Worm (Caenorhabditis elegans): ENCODE data around the gene nhr-10.

nhr-10 gene

DNA sequence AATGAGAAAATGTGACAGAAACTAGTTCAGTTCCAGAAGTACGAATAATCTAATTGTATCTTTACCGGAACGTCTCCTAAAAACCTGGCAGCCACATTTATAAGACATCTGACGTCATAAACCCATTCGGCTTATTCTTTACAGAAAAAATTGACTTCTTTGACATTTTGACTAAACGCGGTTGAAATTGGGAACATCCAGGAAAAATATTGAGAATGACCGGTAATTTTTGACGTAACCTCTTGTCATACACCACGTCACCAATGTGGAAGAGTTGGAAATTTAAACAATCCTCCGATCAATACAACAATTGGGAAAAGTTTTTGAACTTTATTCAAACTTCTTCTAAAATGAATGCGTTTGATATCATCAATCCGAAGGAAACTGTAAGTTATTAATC, 24.2 kb downstream of the nhr-10 start, which contains the start of gene ZK418.2:
ZK418.2 (plus strand) TSS at position 301 of the 400 bp plus-strand sequence.
- no peak for TF ChIP-seq unc-62 (GFP tag; optimal IDR thresholded peaks at IDR 0.05)

DNA sequence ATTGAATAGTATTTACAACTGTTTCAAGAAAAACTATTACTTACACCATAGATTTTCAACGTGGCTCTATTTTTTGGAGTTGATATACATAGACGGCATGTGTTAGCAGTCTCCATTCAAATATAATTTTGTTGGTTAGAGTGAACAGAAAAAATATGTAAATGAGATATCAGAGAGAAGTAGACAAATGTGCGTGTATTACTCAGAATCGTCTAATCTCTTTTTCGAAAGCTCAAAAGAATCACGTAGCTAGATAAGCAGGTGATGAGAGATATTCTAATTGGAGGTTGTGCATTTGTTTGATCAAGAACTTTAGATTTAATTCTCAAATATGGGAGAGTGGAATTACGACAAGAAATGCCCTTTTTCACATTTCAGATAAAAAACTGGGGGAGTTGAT, 24.7 kb downstream of the nhr-10 start, which contains the start of gene ZK418.10:
ZK418.10 (minus strand) TSS at position 148 of the 400 bp plus-strand sequence.
- TF ChIP-seq unc-62 (GFP tag; optimal IDR thresholded peaks at IDR 0.05), result no peak

- TF ChIP-seq unc-62 (GFP tag; optimal IDR thresholded peaks at IDR 0.05), result no peak
These were observed 27.4 kb downstream of the nhr-10 start, which contains the start of gene fubl-2 for ce11 chrIII:7087691-7088323. fubl-2 (minus strand) TSS chrIII:7087741.

DNA sequence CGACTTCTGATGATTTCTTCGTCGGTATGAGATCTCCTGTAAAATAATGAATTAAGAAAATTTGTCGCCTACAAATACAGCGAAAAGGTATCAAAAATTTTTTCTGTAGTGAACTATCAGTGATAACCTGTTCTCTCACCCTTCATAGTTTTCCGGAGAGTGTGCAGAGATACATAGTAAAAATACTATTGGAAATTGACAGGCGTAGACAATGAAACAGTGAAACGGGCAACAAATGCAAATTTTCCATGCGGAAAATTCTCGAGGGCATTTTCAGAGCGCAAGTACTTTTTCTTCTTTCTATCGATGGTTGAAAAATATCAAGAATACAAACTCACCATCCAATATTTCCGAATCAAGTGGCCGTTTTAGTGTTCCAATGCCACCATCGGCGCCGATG, 28.1 kb downstream of the nhr-10 start:
- TF ChIP-seq unc-62 (GFP tag; optimal IDR thresholded peaks at IDR 0.05), result no peak

DNA sequence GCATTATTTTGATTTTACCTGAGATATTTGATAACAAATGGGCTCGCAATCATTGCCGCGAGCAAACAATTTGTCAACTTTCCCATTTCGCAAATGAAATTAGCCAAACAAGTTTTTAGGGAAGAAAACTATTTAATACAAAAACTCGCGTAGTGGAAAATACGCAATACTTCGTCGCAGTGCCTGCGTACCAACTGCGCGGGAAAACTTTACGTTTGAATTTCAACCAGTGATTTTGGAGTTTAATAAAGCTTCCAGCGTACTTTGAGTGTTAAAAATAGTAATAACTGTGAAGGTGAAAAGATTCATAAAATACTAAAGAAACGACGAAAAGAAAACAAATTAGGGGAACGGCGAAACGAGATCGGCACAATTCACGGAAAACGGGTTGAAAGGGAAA, 30.3 kb downstream of the nhr-10 start, which contains the start of gene tofu-7:
tofu-7 (minus strand) TSS at position 111 of the 400 bp plus-strand sequence.
- no peak for TF ChIP-seq unc-62 (GFP tag; optimal IDR thresholded peaks at IDR 0.05)

ce11 chrIII:7083106-7083505, 32.1 kb downstream of the nhr-10 start:
- no peak for TF ChIP-seq unc-62 (GFP tag; optimal IDR thresholded peaks at IDR 0.05)

DNA sequence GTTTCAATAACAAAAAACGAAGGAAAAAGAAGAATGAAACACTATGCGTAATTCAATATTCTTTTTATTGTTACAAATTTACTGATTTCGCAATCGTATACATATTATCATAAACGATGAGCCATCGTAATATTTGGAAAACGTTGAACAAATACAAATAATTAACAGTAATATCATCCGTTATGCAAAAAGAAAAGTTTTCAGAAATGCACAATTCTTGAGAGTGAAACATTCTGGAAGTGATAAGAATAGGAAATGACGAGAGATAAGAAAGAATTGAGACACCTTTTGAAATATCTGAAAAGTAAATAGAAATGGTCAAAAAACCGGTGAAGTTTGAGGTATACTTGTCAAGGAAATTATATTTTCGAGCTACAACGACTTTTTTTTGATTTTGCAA, 33.8 kb downstream of the nhr-10 start:
- TF ChIP-seq unc-62 (GFP tag; optimal IDR thresholded peaks at IDR 0.05), result no peak

- no peak for TF ChIP-seq unc-62 (GFP tag; optimal IDR thresholded peaks at IDR 0.05)
These were observed 34.5 kb downstream of the nhr-10 start, which contains the start of gene ZK418.7 for ce11 chrIII:7080689-7081088. ZK418.7 (minus strand) TSS chrIII:7080789.

DNA sequence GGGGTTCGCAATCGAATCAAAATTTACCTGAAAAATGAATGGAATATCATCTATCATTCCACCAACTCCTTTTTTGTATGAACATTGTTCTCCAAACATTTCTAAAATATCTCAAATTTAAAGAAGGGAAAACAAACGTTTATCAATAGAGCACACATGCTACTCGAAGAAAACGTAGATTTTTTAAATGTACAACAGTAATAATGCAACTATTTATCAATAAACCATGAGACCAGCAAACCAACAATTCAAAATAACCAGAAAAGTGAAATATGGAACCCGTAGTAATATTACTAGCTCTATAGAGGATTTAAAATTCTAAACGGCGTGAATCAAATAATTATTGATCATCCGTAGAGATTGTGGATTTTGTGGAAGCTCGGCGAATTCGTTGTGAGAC, 36.5 kb downstream of the nhr-10 start, which contains the start of gene ZK418.6:
ZK418.6 (minus strand) TSS at position 101 of the 400 bp plus-strand sequence.
- TF ChIP-seq unc-62 (GFP tag; optimal IDR thresholded peaks at IDR 0.05), result no peak

ce11 chrIII:7076386-7076785, 38.9 kb downstream of the nhr-10 start, which contains the start of gene ZK418.13:
ZK418.13 (minus strand) TSS chrIII:7076486.
- TF ChIP-seq unc-62 (GFP tag; optimal IDR thresholded peaks at IDR 0.05), result no peak

DNA sequence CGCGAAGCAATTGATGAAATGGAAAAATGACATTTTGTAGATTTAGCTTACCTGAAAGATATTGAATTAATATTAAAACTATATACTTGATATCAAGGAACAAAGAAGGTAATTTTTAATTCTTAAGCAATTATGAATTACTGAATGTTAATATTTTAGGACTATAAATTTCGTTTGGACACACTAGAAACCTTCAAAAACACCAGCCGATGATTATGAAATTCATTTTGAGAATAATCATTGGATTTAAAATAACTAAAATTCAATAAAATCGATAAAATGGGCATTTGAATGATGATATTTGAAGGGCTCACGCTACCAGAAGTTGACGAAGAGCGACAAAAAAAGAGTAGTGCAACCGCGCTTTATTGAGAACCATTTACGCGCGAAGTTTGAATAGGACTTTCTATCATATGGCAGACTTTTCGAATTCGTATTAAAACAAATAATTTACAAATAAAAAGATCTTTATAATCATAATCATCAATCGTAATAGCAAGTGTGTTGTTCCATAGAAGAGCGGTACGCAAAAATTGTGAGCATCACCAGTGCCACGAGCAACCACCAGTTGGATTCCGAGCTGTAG, 41.3 kb downstream of the nhr-10 start, which contains the start of gene ZK418.5:
ZK418.5 (minus strand) TSS at position 51 of the 586 bp plus-strand sequence.
- no peak for TF ChIP-seq unc-62 (GFP tag; optimal IDR thresholded peaks at IDR 0.05)

DNA sequence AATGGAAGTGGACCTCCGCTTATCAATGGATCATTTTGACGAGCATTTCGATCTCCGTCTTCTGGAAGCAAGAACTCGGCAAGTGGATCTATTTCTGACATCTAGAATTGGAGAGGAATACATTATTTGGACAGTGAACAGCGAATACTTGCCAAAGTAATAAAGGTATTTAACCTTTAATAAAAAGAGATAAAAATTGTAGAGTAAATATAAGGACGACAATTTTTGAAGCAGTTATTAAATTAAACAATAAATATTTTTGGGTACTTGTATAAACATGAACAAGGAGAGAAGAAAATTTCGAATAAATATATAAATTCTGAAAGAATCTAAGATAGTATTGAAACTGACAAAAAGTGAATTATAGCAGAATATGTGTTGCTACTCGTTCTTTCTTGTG, 42.8 kb downstream of the nhr-10 start, which contains the start of gene lin-37:
lin-37 (minus strand) TSS at position 101 of the 400 bp plus-strand sequence.
- no peak for TF ChIP-seq unc-62 (GFP tag; optimal IDR thresholded peaks at IDR 0.05)

DNA sequence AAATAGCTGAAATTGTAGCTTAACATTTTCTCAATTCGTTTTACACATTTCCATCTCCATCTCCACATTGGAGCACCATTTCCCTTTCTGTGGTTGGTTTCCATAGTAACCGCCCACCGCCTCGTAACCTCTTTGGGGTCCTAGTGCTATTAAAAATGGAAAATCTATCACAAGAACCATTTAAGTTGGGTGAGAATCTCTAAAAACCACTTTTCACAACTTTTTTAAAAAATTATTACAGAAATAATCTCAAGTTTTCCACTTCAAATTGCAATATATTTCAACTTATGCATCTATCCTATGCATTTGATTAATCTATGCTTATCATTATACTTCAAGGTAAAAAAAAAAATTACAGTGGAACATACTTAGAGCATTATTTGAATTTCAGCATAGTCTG, 45.3 kb downstream of the nhr-10 start, which contains the start of gene tmem-17:
tmem-17 (plus strand) TSS at position 301 of the 400 bp plus-strand sequence.
- TF ChIP-seq unc-62 (GFP tag; optimal IDR thresholded peaks at IDR 0.05), result no peak

ce11 chrIII:7068520-7069113, 46.6 kb downstream of the nhr-10 start, which contains the start of the genes ubc-18 and R01H2.8:
ubc-18 (minus strand) TSS chrIII:7068570.
R01H2.8 (plus strand) TSS chrIII:7069063.
- no peak for TF ChIP-seq unc-62 (GFP tag; optimal IDR thresholded peaks at IDR 0.05)

DNA sequence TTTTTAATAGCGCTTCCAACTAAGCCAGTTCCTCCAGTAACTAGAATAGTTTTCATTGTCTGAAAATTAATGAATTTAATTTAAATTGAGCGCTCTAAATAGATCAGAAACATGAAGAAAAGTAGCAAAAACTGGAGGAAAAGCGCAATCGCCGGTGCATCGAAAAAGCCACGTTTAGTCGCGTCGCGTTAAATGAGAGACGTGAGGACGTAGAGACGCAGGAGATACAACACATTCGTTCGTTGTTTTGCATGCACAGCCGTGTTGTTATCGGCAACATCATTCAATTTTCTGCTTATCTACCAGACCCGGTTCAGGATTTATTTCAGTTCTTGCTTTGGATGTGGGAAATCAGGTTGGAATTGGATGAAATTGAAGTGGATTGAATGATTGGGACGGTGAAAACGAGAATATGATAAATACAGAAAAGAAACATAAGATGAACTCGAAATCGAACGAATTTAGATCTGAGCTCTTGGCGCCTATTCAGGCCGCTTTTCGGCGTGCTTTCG, 47.8 kb downstream of the nhr-10 start, which contains the start of gene ger-1:
ger-1 (minus strand) TSS at position 93 of the 512 bp plus-strand sequence.
- no peak for TF ChIP-seq unc-62 (GFP tag; optimal IDR thresholded peaks at IDR 0.05)

DNA sequence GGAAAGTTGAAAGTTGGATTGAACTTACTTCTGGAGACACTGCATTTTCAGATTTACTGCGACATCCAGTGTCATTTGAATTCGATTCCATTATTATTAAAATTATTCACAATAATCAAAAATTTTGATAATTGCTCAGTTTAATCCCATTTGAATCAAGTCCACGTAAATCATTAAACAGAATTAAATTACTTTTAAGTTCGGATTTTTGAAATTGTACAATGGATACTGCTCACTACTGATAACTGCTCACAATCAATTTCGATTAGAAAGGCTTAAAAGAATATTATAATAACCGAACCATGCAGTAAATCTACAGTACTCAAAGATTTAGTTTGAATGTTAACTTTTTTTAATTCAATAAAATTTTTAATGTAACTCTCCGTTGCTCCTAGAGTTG, 51.1 kb downstream of the nhr-10 start, which contains the start of gene R01H2.4:
R01H2.4 (minus strand) TSS at position 101 of the 400 bp plus-strand sequence.
- TF ChIP-seq unc-62 (GFP tag; optimal IDR thresholded peaks at IDR 0.05), result no peak
